ENCODE assay signal across 1 fruit fly cellular context in genomic region chr3L:85204-85811, dm6.
TF ChIP-seq lines count a peak whose summit lies in the region.

No protein-coding gene starts in this region.

TF ChIP-seq in whole organism, embryonic, 481 proteins besides CTCF, POLR2A, EP300 and RAD21 (continued from another document):
- TF ChIP-seq MTF-1 (GFP tag; optimal IDR thresholded peaks at IDR 0.05; lab: Kevin White, UChicago; ENCODE audit: borderline replicate concordance) = peak; percentile 29
- no peak for TF ChIP-seq CG14965 (GFP tag; optimal IDR thresholded peaks at IDR 0.05; lab: Kevin White, UChicago; ENCODE audit: borderline replicate concordance)
- TF ChIP-seq Pdp1 (GFP tag; optimal IDR thresholded peaks at IDR 0.05; lab: Kevin White, UChicago) = no peak
- no peak for TF ChIP-seq CG8359 (GFP tag; optimal IDR thresholded peaks at IDR 0.05; lab: Kevin White, UChicago; ENCODE audit: borderline replicate concordance)
- peak; percentile 29 for TF ChIP-seq CG12071 (GFP tag; optimal IDR thresholded peaks at IDR 0.05; lab: Kevin White, UChicago)
- peak; percentile 39 for TF ChIP-seq sug (tag; optimal IDR thresholded peaks at IDR 0.05; lab: Kevin White, UChicago)
- TF ChIP-seq MBD-R2 (GFP tag; IDR thresholded peaks at IDR 0.05; lab: Robert Waterston, UW) = no peak
- no peak for TF ChIP-seq CG17802 (tag; optimal IDR thresholded peaks at IDR 0.05; lab: Kevin White, UChicago)
- no peak for TF ChIP-seq chm (GFP tag; IDR thresholded peaks at IDR 0.05; lab: Robert Waterston, UW)
- TF ChIP-seq crp (GFP tag; optimal IDR thresholded peaks at IDR 0.05; lab: Kevin White, UChicago) = no peak
- no peak for TF ChIP-seq NfI (GFP tag; optimal IDR thresholded peaks at IDR 0.05; lab: Kevin White, UChicago)
- no peak for TF ChIP-seq ap (GFP tag; IDR thresholded peaks at IDR 0.05; lab: Robert Waterston, UW)
- TF ChIP-seq Stat92E (GFP tag; optimal IDR thresholded peaks at IDR 0.05; lab: Kevin White, UChicago) = no peak
- TF ChIP-seq Blimp-1 (GFP tag; optimal IDR thresholded peaks at IDR 0.05; lab: Kevin White, UChicago) = no peak
- no peak for TF ChIP-seq CG32532 (GFP tag; IDR thresholded peaks at IDR 0.05; lab: Robert Waterston, UW)
- no peak for TF ChIP-seq CG4282 (GFP tag; optimal IDR thresholded peaks at IDR 0.05; lab: Kevin White, UChicago)
- TF ChIP-seq knrl (GFP tag; IDR thresholded peaks at IDR 0.05; lab: Robert Waterston, UW; ENCODE audit: partially characterized antibody) = no peak
- no peak for TF ChIP-seq sob (GFP tag; IDR thresholded peaks at IDR 0.05; lab: Robert Waterston, UW)
- no peak for TF ChIP-seq jumu (GFP tag; optimal IDR thresholded peaks at IDR 0.05; lab: Kevin White, UChicago)
- TF ChIP-seq Camta (GFP tag; optimal IDR thresholded peaks at IDR 0.05; lab: Kevin White, UChicago) = no peak
- no peak; the same call in 1 of the 2 replicates for TF ChIP-seq Rfx (GFP tag; IDR thresholded peaks at IDR 0.05; lab: Robert Waterston, UW)
- no peak for TF ChIP-seq CG11723 (GFP tag; optimal IDR thresholded peaks at IDR 0.05; lab: Kevin White, UChicago)
- TF ChIP-seq CG6689 (GFP tag; IDR thresholded peaks at IDR 0.05; lab: Robert Waterston, UW) = no peak
- TF ChIP-seq CG34376 (GFP tag; optimal IDR thresholded peaks at IDR 0.05; lab: Kevin White, UChicago) = peak; percentile 32
- TF ChIP-seq klu (GFP tag; IDR thresholded peaks at IDR 0.05; lab: Robert Waterston, UW) = no peak
- TF ChIP-seq CG10431 (GFP tag; optimal IDR thresholded peaks at IDR 0.05; lab: Kevin White, UChicago) = no peak
- TF ChIP-seq Nf-YC (tag; optimal IDR thresholded peaks at IDR 0.05; lab: Kevin White, UChicago) = no peak
- TF ChIP-seq HHEX (GFP tag; optimal IDR thresholded peaks at IDR 0.05; lab: Kevin White, UChicago) = peak; percentile 36
- no peak for TF ChIP-seq Rx (GFP tag; IDR thresholded peaks at IDR 0.05; lab: Robert Waterston, UW)
- no peak for TF ChIP-seq CG18262 (tag; optimal IDR thresholded peaks at IDR 0.05; lab: Kevin White, UChicago)
- TF ChIP-seq CG2202 (tag; optimal IDR thresholded peaks at IDR 0.05; lab: Kevin White, UChicago) = no peak
- TF ChIP-seq corto (GFP tag; optimal IDR thresholded peaks at IDR 0.05; lab: Kevin White, UChicago) = no peak
- TF ChIP-seq nom (GFP tag; optimal IDR thresholded peaks at IDR 0.05; lab: Kevin White, UChicago) = peak; percentile 65
- no peak for TF ChIP-seq ash1 (GFP tag; optimal IDR thresholded peaks at IDR 0.05; lab: Kevin White, UChicago)
- TF ChIP-seq chn (GFP tag; optimal IDR thresholded peaks at IDR 0.05; lab: Kevin White, UChicago) = no peak
- no peak for TF ChIP-seq Chrac-16 (GFP tag; optimal IDR thresholded peaks at IDR 0.05; lab: Kevin White, UChicago)
- TF ChIP-seq CG12744 (GFP tag; optimal IDR thresholded peaks at IDR 0.05; lab: Kevin White, UChicago) = no peak
- peak; percentile 47; the same call in 1 of the 2 replicates for TF ChIP-seq Xrp1 (GFP tag; IDR thresholded peaks at IDR 0.05; lab: Robert Waterston, UW)
- TF ChIP-seq Meics (GFP tag; optimal IDR thresholded peaks at IDR 0.05; lab: Kevin White, UChicago) = peak; percentile 16
- TF ChIP-seq CG17912 (GFP tag; optimal IDR thresholded peaks at IDR 0.05; lab: Kevin White, UChicago) = no peak
- TF ChIP-seq CG11456 (GFP tag; IDR thresholded peaks at IDR 0.05; lab: Robert Waterston, UW) = no peak
- no peak for TF ChIP-seq CG9876 (GFP tag; optimal IDR thresholded peaks at IDR 0.05; lab: Kevin White, UChicago)
- TF ChIP-seq ems (GFP tag; optimal IDR thresholded peaks at IDR 0.05; lab: Kevin White, UChicago) = no peak
- TF ChIP-seq schlank (tag; optimal IDR thresholded peaks at IDR 0.05; lab: Kevin White, UChicago) = no peak
- TF ChIP-seq CG9215 (GFP tag; IDR thresholded peaks at IDR 0.05; lab: Robert Waterston, UW) = no peak
- peak; percentile 13 for TF ChIP-seq CG18619 (GFP tag; optimal IDR thresholded peaks at IDR 0.05; lab: Kevin White, UChicago)
- TF ChIP-seq nerfin-2 (GFP tag; IDR thresholded peaks at IDR 0.05; lab: Robert Waterston, UW; ENCODE audit: partially characterized antibody) = no peak
